Fruit fly (Drosophila melanogaster) whole organism, embryonic: ENCODE data around the gene ftz-f1.

Experiments
- Asciz ChIP-seq: fragments of 200-800 bp; sonication (Bioruptor generic); optimal IDR thresholded peaks from 2 replicates; lab custom pipeline; 2017; ENCODE audit warnings: missing biosample characterization, mild to moderate bottlenecking, missing genetic modification characterization, missing genetic modification reagents
- Atf-2 ChIP-seq: fragments of 200-800 bp; sonication (Bioruptor generic); optimal IDR thresholded peaks from 2 replicates; lab custom pipeline; 2016; ENCODE audit warnings: missing biosample characterization, missing genetic modification characterization
- Bdp1 ChIP-seq: fragments of 200-800 bp; sonication (Bioruptor generic); optimal IDR thresholded peaks from 3 replicates; lab custom pipeline; 2016; ENCODE audit warnings: missing biosample characterization, missing genetic modification characterization
- Blimp-1 ChIP-seq: fragments of 200-800 bp; sonication (Bioruptor generic); optimal IDR thresholded peaks from 3 replicates; lab custom pipeline; 2018; ENCODE audit warnings: missing biosample characterization, missing genetic modification characterization, mild to moderate bottlenecking, moderate library complexity, missing genetic modification reagents
- BtbVII ChIP-seq: fragments of 200-800 bp; sonication (Bioruptor generic); optimal IDR thresholded peaks from 3 replicates; lab custom pipeline; 2017; ENCODE audit warnings: missing biosample characterization, mild to moderate bottlenecking, missing genetic modification characterization
- CG10431 ChIP-seq: fragments of 200-800 bp; sonication (Bioruptor generic); optimal IDR thresholded peaks from 3 replicates; lab custom pipeline; 2018; ENCODE audit warnings: missing biosample characterization, mild to moderate bottlenecking, missing genetic modification characterization
- CG13123 ChIP-seq: fragments of 200-800 bp; sonication (Bioruptor generic); optimal IDR thresholded peaks from 2 replicates; lab custom pipeline; 2016; ENCODE audit warnings: missing biosample characterization, missing genetic modification characterization
- CG14710 ChIP-seq: fragments of 200-800 bp; sonication (Bioruptor generic); optimal IDR thresholded peaks from 3 replicates; lab custom pipeline; 2019; ENCODE audit warnings: missing biosample characterization, mild to moderate bottlenecking, missing genetic modification characterization, moderate library complexity
- CG14860 ChIP-seq: fragments of 200-800 bp; sonication (Bioruptor generic); IDR thresholded peaks from 3 replicates; pipeline ENCODE4 v1.3.6; 2022; ENCODE audit warnings: missing biosample characterization, missing genetic modification characterization; ENCODE audit not compliant: partially characterized antibody
- CG14965 ChIP-seq: fragments of 200-800 bp; sonication (Bioruptor generic); optimal IDR thresholded peaks from 2 replicates; lab custom pipeline; 2016; ENCODE audit warnings: missing biosample characterization, missing genetic modification characterization, borderline replicate concordance
- CG15073 ChIP-seq: fragments of 200-800 bp; sonication (Bioruptor generic); optimal IDR thresholded peaks from 2 replicates; lab custom pipeline; 2016; ENCODE audit warnings: missing biosample characterization, missing genetic modification characterization
- CG15601 ChIP-seq: fragments of 200-800 bp; sonication (Bioruptor generic); optimal IDR thresholded peaks from 3 replicates; lab custom pipeline; 2019; ENCODE audit warnings: missing biosample characterization, mild to moderate bottlenecking, missing genetic modification characterization, moderate library complexity
- CG1603 ChIP-seq: fragments of 200-800 bp; sonication (Bioruptor generic); optimal IDR thresholded peaks from 2 replicates; lab custom pipeline; 2019; ENCODE audit warnings: missing biosample characterization, mild to moderate bottlenecking, missing genetic modification characterization, moderate library complexity
- CG16815 ChIP-seq: fragments of 200-800 bp; sonication (Bioruptor generic); optimal IDR thresholded peaks from 3 replicates; lab custom pipeline; 2017; ENCODE audit warnings: missing biosample characterization, mild to moderate bottlenecking, missing genetic modification characterization
- CG34224 ChIP-seq: fragments of 200-800 bp; sonication (Bioruptor generic); IDR thresholded peaks from 3 replicates; pipeline ENCODE4 v1.3.6; 2022; ENCODE audit warnings: missing biosample characterization, missing genetic modification characterization; ENCODE audit not compliant: partially characterized antibody
- CG3847 ChIP-seq: fragments of 200-800 bp; sonication (Bioruptor generic); IDR thresholded peaks from 2 replicates; pipeline ENCODE4 v1.3.6; 2022; ENCODE audit warnings: missing biosample characterization, missing genetic modification characterization
- CG3995 ChIP-seq: fragments of 200-800 bp; sonication (Bioruptor generic); optimal IDR thresholded peaks from 3 replicates; lab custom pipeline; 2016; ENCODE audit warnings: missing biosample characterization, missing genetic modification characterization
- CG4707 ChIP-seq: fragments of 200-800 bp; sonication (Bioruptor generic); optimal IDR thresholded peaks from 2 replicates; lab custom pipeline; 2018; ENCODE audit warnings: missing biosample characterization, mild to moderate bottlenecking, missing genetic modification characterization, moderate library complexity
- CG6791 ChIP-seq: fragments of 200-800 bp; sonication (Bioruptor generic); IDR thresholded peaks from 3 replicates; pipeline ENCODE4 v1.3.6; 2022; ENCODE audit warnings: missing biosample characterization, missing genetic modification characterization; ENCODE audit not compliant: partially characterized antibody
- CG8924 ChIP-seq: fragments of 200-800 bp; optimal IDR thresholded peaks from 3 replicates; lab custom pipeline; 2019; ENCODE audit warnings: missing biosample characterization, mild to moderate bottlenecking, missing genetic modification characterization, moderate library complexity
- E2f2 ChIP-seq: fragments of 200-800 bp; sonication (Bioruptor generic); IDR thresholded peaks from 2 replicates; pipeline ENCODE4 v1.3.6; 2022; ENCODE audit warnings: missing biosample characterization, missing genetic modification characterization
- HLH4C ChIP-seq: fragments of 200-800 bp; sonication (Bioruptor generic); IDR thresholded peaks from 3 replicates; pipeline ENCODE4 v1.3.6; 2022; ENCODE audit warnings: missing biosample characterization, missing genetic modification characterization; ENCODE audit not compliant: partially characterized antibody
- Jarid2 ChIP-seq: fragments of 200-800 bp; sonication (Bioruptor generic); optimal IDR thresholded peaks from 3 replicates; lab custom pipeline; 2017; ENCODE audit warnings: mild to moderate bottlenecking, missing biosample characterization, missing genetic modification reagents, missing genetic modification characterization
- Pdp1 ChIP-seq, 2 experiments: fragments of 200-800 bp; sonication (Bioruptor generic); optimal IDR thresholded peaks; 3 replicates each; lab custom pipeline; 2016; ENCODE audit warnings: missing biosample characterization in 2 of 2, missing genetic modification characterization in 2 of 2, mild to moderate bottlenecking in 1 of 2, moderate library complexity in 1 of 2
- Poxn ChIP-seq: fragments of 200-800 bp; sonication (Bioruptor generic); IDR thresholded peaks from 2 replicates; pipeline ENCODE4 v1.3.6; 2022; ENCODE audit warnings: missing biosample characterization, missing genetic modification characterization
- Sox102F ChIP-seq: fragments of 200-800 bp; sonication (Bioruptor generic); optimal IDR thresholded peaks from 2 replicates; lab custom pipeline; 2018; ENCODE audit warnings: missing biosample characterization, mild to moderate bottlenecking, missing genetic modification characterization, moderate library complexity
- Vsx1 ChIP-seq: fragments of 200-800 bp; sonication (Bioruptor generic); optimal IDR thresholded peaks from 2 replicates; lab custom pipeline; 2017; ENCODE audit warnings: missing biosample characterization, mild to moderate bottlenecking, missing genetic modification characterization, missing genetic modification reagents
- bigmax ChIP-seq: fragments of 200-800 bp; sonication (Bioruptor generic); optimal IDR thresholded peaks from 2 replicates; lab custom pipeline; 2018; ENCODE audit warnings: missing biosample characterization, mild to moderate bottlenecking, missing genetic modification characterization
- cad ChIP-seq: fragments of >200 bp; optimal IDR thresholded peaks from 2 replicates; lab custom pipeline; 2017; ENCODE audit warnings: missing biosample characterization, missing genetic modification characterization
- dmrt11E ChIP-seq: fragments of 200-800 bp; sonication (Bioruptor generic); optimal IDR thresholded peaks from 3 replicates; lab custom pipeline; 2018; ENCODE audit warnings: missing biosample characterization, mild to moderate bottlenecking, missing genetic modification characterization, moderate library complexity
- en ChIP-seq: fragments of 200-800 bp; sonication (Bioruptor generic); optimal IDR thresholded peaks from 2 replicates; lab custom pipeline; 2016; ENCODE audit warnings: missing biosample characterization, missing genetic modification characterization
- exex ChIP-seq: fragments of 200-800 bp; sonication (Bioruptor generic); optimal IDR thresholded peaks from 4 replicates; lab custom pipeline; 2018; ENCODE audit warnings: missing biosample characterization, mild to moderate bottlenecking, missing genetic modification characterization, moderate library complexity
- fru ChIP-seq: fragments of >200 bp; optimal IDR thresholded peaks from 2 replicates; lab custom pipeline; 2017
- lbe ChIP-seq: fragments of 200-800 bp; sonication (Bioruptor generic); optimal IDR thresholded peaks from 2 replicates; lab custom pipeline; 2016; ENCODE audit warnings: missing biosample characterization, mild to moderate bottlenecking, missing genetic modification characterization
- nerfin-2 ChIP-seq: fragments of 200-800 bp; sonication (Bioruptor generic); IDR thresholded peaks from 2 replicates; pipeline ENCODE4 v1.3.6; 2022; ENCODE audit warnings: missing biosample characterization, missing genetic modification characterization; ENCODE audit not compliant: partially characterized antibody
- nmo ChIP-seq: fragments of 200-800 bp; sonication (Bioruptor generic); optimal IDR thresholded peaks from 2 replicates; lab custom pipeline; 2018; ENCODE audit warnings: missing biosample characterization, mild to moderate bottlenecking, missing genetic modification characterization, moderate library complexity
- schlank ChIP-seq: fragments of 200-800 bp; sonication (Bioruptor generic); optimal IDR thresholded peaks from 2 replicates; lab custom pipeline; 2018; ENCODE audit warnings: missing biosample characterization, mild to moderate bottlenecking, missing genetic modification characterization
- ssp ChIP-seq: fragments of 200-800 bp; sonication (Bioruptor generic); IDR thresholded peaks from 2 replicates; pipeline ENCODE4 v1.3.6; 2022; ENCODE audit warnings: missing biosample characterization, missing genetic modification characterization
- tap ChIP-seq: fragments of 200-800 bp; optimal IDR thresholded peaks from 3 replicates; lab custom pipeline; 2019; ENCODE audit warnings: missing biosample characterization, mild to moderate bottlenecking, missing genetic modification characterization, moderate library complexity
- tup ChIP-seq: fragments of 200-800 bp; sonication (Bioruptor generic); optimal IDR thresholded peaks from 2 replicates; lab custom pipeline; 2016; ENCODE audit warnings: missing biosample characterization, mild to moderate bottlenecking, missing genetic modification characterization, moderate library complexity
- unc-4 ChIP-seq: fragments of 200-800 bp; sonication (Bioruptor generic); IDR thresholded peaks from 2 replicates; pipeline ENCODE4 v1.3.6; 2022; ENCODE audit warnings: missing biosample characterization, missing genetic modification characterization; ENCODE audit not compliant: partially characterized antibody
- vnd ChIP-seq: fragments of 200-800 bp; sonication (Bioruptor generic); IDR thresholded peaks from 3 replicates; pipeline ENCODE4 v1.3.6; 2022; ENCODE audit warnings: missing biosample characterization, missing genetic modification characterization; ENCODE audit not compliant: partially characterized antibody

Gene ftz-f1

dm6 chr3L:18742935-18743466 lies 58.1 kb downstream of the ftz-f1 start (continued):
- no peak for TF ChIP-seq Jarid2 (GFP tag; lab: Kevin White, UChicago)
- no peak for TF ChIP-seq lbe (GFP tag; lab: Kevin White, UChicago)
- no peak for TF ChIP-seq CG13123 (GFP tag; lab: Kevin White, UChicago)
- no peak for TF ChIP-seq Pdp1 (GFP tag; optimal IDR thresholded peaks at IDR 0.05; lab: Kevin White, UChicago)
- no peak for TF ChIP-seq CG34224 (GFP tag; lab: Robert Waterston, UW)
- no peak for TF ChIP-seq dmrt11E (tag; lab: Kevin White, UChicago)
- TF ChIP-seq tup (GFP tag; lab: Kevin White, UChicago), result no peak
- no peak for TF ChIP-seq unc-4 (GFP tag; lab: Robert Waterston, UW)
- TF ChIP-seq CG14860, result peak; percentile 80
- no peak for TF ChIP-seq Atf-2
- peak; percentile 89 for TF ChIP-seq HLH4C (GFP tag; lab: Robert Waterston, UW)
- peak; percentile 69 for TF ChIP-seq CG6791 (GFP tag; lab: Robert Waterston, UW)
- TF ChIP-seq CG8924, result no peak
- no peak for TF ChIP-seq CG15073 (GFP tag; lab: Kevin White, UChicago)
- no peak for TF ChIP-seq Blimp-1
- no peak for TF ChIP-seq CG3847
- no peak for TF ChIP-seq fru (lab: Kevin White, UChicago)
- no peak for TF ChIP-seq Poxn
- TF ChIP-seq CG10431 (GFP tag; lab: Kevin White, UChicago), result no peak
- no peak for TF ChIP-seq Sox102F (GFP tag; lab: Kevin White, UChicago)
- no peak for TF ChIP-seq Asciz (GFP tag; lab: Kevin White, UChicago)
- TF ChIP-seq nmo (GFP tag; lab: Kevin White, UChicago), result no peak
- TF ChIP-seq exex (tag; lab: Kevin White, UChicago), result no peak
- no peak for TF ChIP-seq CG4707 (GFP tag; lab: Kevin White, UChicago)
- TF ChIP-seq CG14965 (GFP tag; lab: Kevin White, UChicago), result no peak
- no peak for TF ChIP-seq ssp
- no peak for TF ChIP-seq Vsx1 (GFP tag; lab: Kevin White, UChicago)
- no peak for TF ChIP-seq CG1603 (tag; lab: Kevin White, UChicago)
- TF ChIP-seq CG3995 (GFP tag; lab: Kevin White, UChicago), result no peak
- no peak for TF ChIP-seq E2f2
- TF ChIP-seq cad, result no peak
- TF ChIP-seq CG15601, result peak; percentile 35
- TF ChIP-seq bigmax (GFP tag; lab: Kevin White, UChicago), result no peak
- no peak for TF ChIP-seq en (GFP tag; lab: Kevin White, UChicago)
- TF ChIP-seq tap, result no peak
- TF ChIP-seq nerfin-2 (GFP tag; lab: Robert Waterston, UW), result peak; percentile 40; the same call in 1 of the 2 replicates
- TF ChIP-seq schlank (tag; lab: Kevin White, UChicago), result no peak
- no peak for TF ChIP-seq CG14710 (tag; lab: Kevin White, UChicago)
- TF ChIP-seq BtbVII, result no peak
- TF ChIP-seq CG16815 (GFP tag; lab: Kevin White, UChicago), result no peak
- TF ChIP-seq vnd, result peak; percentile 68; the same call in 2 of the 3 replicates
- TF ChIP-seq Bdp1 (GFP tag; lab: Kevin White, UChicago), result no peak
